Worm (Caenorhabditis elegans): ENCODE results near the gene F55G7.1.

Gene F55G7.1

ce11 chrX:11899031-11899430, 25.2 kb upstream of the F55G7.1 start:
- no peak for TF ChIP-seq ahr-1 (tag; optimal IDR thresholded peaks at IDR 0.05)
- TF ChIP-seq ttx-3 (tag; optimal IDR thresholded peaks at IDR 0.05) = no peak
- no peak for TF ChIP-seq ceh-24 (tag; optimal IDR thresholded peaks at IDR 0.05)
- TF ChIP-seq sdc-2 (tag; optimal IDR thresholded peaks at IDR 0.05) = peak; percentile 97
- no peak for TF ChIP-seq C38D4.7 (GFP tag; optimal IDR thresholded peaks at IDR 0.05)
- no peak for TF ChIP-seq zip-5 (tag; optimal IDR thresholded peaks at IDR 0.05)
- TF ChIP-seq syd-9 (tag; optimal IDR thresholded peaks at IDR 0.05) = no peak
- TF ChIP-seq dve-1 (tag; optimal IDR thresholded peaks at IDR 0.05) = no peak
- TF ChIP-seq unc-42 (tag; optimal IDR thresholded peaks at IDR 0.05) = peak; percentile 28
- no peak for TF ChIP-seq ztf-16 (tag; optimal IDR thresholded peaks at IDR 0.05)
- no peak for TF ChIP-seq npax-4 (tag; optimal IDR thresholded peaks at IDR 0.05)
- no peak for TF ChIP-seq hlh-30 (tag; optimal IDR thresholded peaks at IDR 0.05; ENCODE audit: insufficient read depth)
- no peak for TF ChIP-seq sox-2 (GFP tag; IDR thresholded peaks at IDR 0.05)
- TF ChIP-seq odd-2 (tag; optimal IDR thresholded peaks at IDR 0.05) = no peak
- TF ChIP-seq ceh-48 (tag; optimal IDR thresholded peaks at IDR 0.05) = no peak
- no peak for TF ChIP-seq ets-4 (tag; optimal IDR thresholded peaks at IDR 0.05)
- no peak for TF ChIP-seq pat-9 (tag; optimal IDR thresholded peaks at IDR 0.05)
- TF ChIP-seq pros-1 (tag; optimal IDR thresholded peaks at IDR 0.05) = no peak
- TF ChIP-seq tbx-7 (tag; optimal IDR thresholded peaks at IDR 0.05) = no peak
- no peak for TF ChIP-seq lin-11 (tag; optimal IDR thresholded peaks at IDR 0.05)
- TF ChIP-seq ceh-31 (tag; optimal IDR thresholded peaks at IDR 0.05) = peak; percentile 46

ce11 chrX:11902661-11903060, 21.6 kb upstream of the F55G7.1 start, which contains the start of gene Y62H9A.10:
Y62H9A.10 (minus strand) TSS chrX:11902761.
- no peak for TF ChIP-seq gmeb-2 (tag; optimal IDR thresholded peaks at IDR 0.05)
- TF ChIP-seq dve-1 (tag; optimal IDR thresholded peaks at IDR 0.05) = no peak
- TF ChIP-seq ceh-22 (tag; optimal IDR thresholded peaks at IDR 0.05) = no peak
- no peak for TF ChIP-seq C38D4.7 (GFP tag; optimal IDR thresholded peaks at IDR 0.05)
- no peak for TF ChIP-seq sox-2 (GFP tag; IDR thresholded peaks at IDR 0.05)
- TF ChIP-seq ama-1 (optimal IDR thresholded peaks at IDR 0.05) = no peak
- TF ChIP-seq nhr-232 (tag; optimal IDR thresholded peaks at IDR 0.05) = no peak

ce11 chrX:11906626-11907025, 17.6 kb upstream of the F55G7.1 start:
- TF ChIP-seq lin-11 (tag; optimal IDR thresholded peaks at IDR 0.05) (no peak), npax-4 (tag; optimal IDR thresholded peaks at IDR 0.05) (no peak), ceh-45 (GFP tag; IDR thresholded peaks at IDR 0.05) (no peak), elt-4 (tag; optimal IDR thresholded peaks at IDR 0.05) (no peak), hlh-6 (tag; optimal IDR thresholded peaks at IDR 0.05) (no peak)

ce11 chrX:11907263-11907662, 17.0 kb upstream of the F55G7.1 start, which contains the start of gene Y62H9A.11:
Y62H9A.11 (minus strand) TSS chrX:11907363.
- TF ChIP-seq elt-2 (tag; optimal IDR thresholded peaks at IDR 0.05) = no peak
- no peak for TF ChIP-seq pros-1 (tag; optimal IDR thresholded peaks at IDR 0.05)
- no peak for TF ChIP-seq dve-1 (tag; optimal IDR thresholded peaks at IDR 0.05)
- no peak for TF ChIP-seq sdc-2 (tag; optimal IDR thresholded peaks at IDR 0.05)
- TF ChIP-seq hlh-15 (tag; optimal IDR thresholded peaks at IDR 0.05) = no peak
- no peak for TF ChIP-seq che-1 (tag; optimal IDR thresholded peaks at IDR 0.05)
- TF ChIP-seq K09A11.1 (tag; optimal IDR thresholded peaks at IDR 0.05; ENCODE audit: insufficient read depth) = no peak
- no peak for TF ChIP-seq nhr-11 (tag; optimal IDR thresholded peaks at IDR 0.05)
- TF ChIP-seq unc-55 (GFP tag; optimal IDR thresholded peaks at IDR 0.05) = no peak
- no peak for TF ChIP-seq mec-3 (tag; optimal IDR thresholded peaks at IDR 0.05; ENCODE audit: borderline replicate concordance)
- TF ChIP-seq ceh-2 (tag; optimal IDR thresholded peaks at IDR 0.05) = no peak
- TF ChIP-seq ttx-3 (tag; optimal IDR thresholded peaks at IDR 0.05) = no peak

ce11 chrX:11908226-11908625, 16.0 kb upstream of the F55G7.1 start:
- TF ChIP-seq fkh-10 (GFP tag; optimal IDR thresholded peaks at IDR 0.05) (no peak), ztf-16 (tag; optimal IDR thresholded peaks at IDR 0.05) (no peak), ceh-48 (tag; optimal IDR thresholded peaks at IDR 0.05) (no peak), pha-4 (tag; optimal IDR thresholded peaks at IDR 0.05) (no peak), tbx-2 (tag; optimal IDR thresholded peaks at IDR 0.05) (no peak), ref-2 (tag; optimal IDR thresholded peaks at IDR 0.05) (no peak), ceh-45 (GFP tag; IDR thresholded peaks at IDR 0.05) (no peak), odd-2 (tag; optimal IDR thresholded peaks at IDR 0.05) (no peak), hlh-30 (tag; optimal IDR thresholded peaks at IDR 0.05; ENCODE audit: insufficient read depth) (no peak), che-1 (tag; optimal IDR thresholded peaks at IDR 0.05) (no peak), ceh-2 (tag; optimal IDR thresholded peaks at IDR 0.05) (no peak), ets-4 (tag; optimal IDR thresholded peaks at IDR 0.05) (no peak), ama-1 (optimal IDR thresholded peaks at IDR 0.05) (no peak), pat-9 (tag; optimal IDR thresholded peaks at IDR 0.05) (no peak), ceh-31 (tag; optimal IDR thresholded peaks at IDR 0.05) (no peak), rnt-1 (tag; optimal IDR thresholded peaks at IDR 0.05) (no peak)
